Worm (Caenorhabditis elegans) whole organism, L1 larva: Measurements from ENCODE around the gene F41E6.12.

Source experiments
- ceh-8 ChIP-seq: fragments of 200-800 bp; sonication (Bioruptor generic); optimal IDR thresholded peaks from 2 replicates; lab custom pipeline; 2018; ENCODE audit warnings: mild to moderate bottlenecking, missing genetic modification characterization, moderate library complexity, missing compliant biosample characterization
- ces-1 ChIP-seq: fragments of 150-350 bp; optimal IDR thresholded peaks from 2 replicates; lab custom pipeline; 2014; ENCODE audit warnings: missing biosample characterization, missing genetic modification reagents, missing genetic modification characterization
- mdl-1 ChIP-seq, 2 experiments: fragments of 150-350 bp; optimal IDR thresholded peaks; 2 replicates each; lab custom pipeline; 2014 to 2017; ENCODE audit warnings: missing biosample characterization in 2 of 2, missing genetic modification characterization in 2 of 2, inconsistent platforms in 1 of 2

- TF ChIP-seq ces-1 (GFP tag; lab: Kevin White, UChicago) = no peak
- no peak for TF ChIP-seq ceh-8 (GFP tag; lab: Kevin White, UChicago)
- TF ChIP-seq mdl-1 (tag; optimal IDR thresholded peaks at IDR 0.05; lab: Kevin White, UChicago) = no peak
Observed at ce11 chrV:8627580-8627979, 1.3 kb downstream of the F41E6.12 start.
